In the genomic region with DNA sequence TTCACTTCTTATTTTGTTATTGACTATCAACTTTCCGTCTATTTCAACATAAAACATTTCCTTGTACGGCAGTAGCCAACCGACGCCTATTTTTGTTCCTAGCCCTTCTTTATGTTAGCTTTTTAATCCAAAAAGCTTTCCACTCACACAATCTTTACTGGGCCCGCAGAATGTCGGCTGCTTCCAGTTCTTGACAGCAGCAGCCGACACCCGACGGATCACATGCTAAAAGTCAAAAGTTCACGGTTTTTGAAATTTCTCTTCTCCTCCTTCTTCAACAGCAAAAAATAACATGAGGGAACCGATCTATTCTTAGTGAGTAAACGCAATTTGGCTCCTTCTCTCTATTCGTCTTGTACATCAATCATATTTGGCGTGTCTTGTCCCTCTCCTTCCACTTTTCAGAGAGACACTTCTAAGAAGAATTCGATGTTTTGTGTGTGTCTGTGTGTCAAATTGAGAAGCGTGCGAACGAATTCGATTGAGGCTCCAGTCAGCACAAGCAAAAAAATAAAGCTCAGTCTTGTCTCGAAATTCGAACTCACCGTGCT, we compare ENCODE assay signal across 3 worm cellular contexts.
TF ChIP-seq lines count a peak whose summit lies in the region.

No protein-coding gene starts in this region.

TF ChIP-seq in whole organism, L1 larva, 84 proteins besides CTCF, POLR2A, EP300 and RAD21 (continued from another document):
- TF ChIP-seq egl-27 (tag; optimal IDR thresholded peaks at IDR 0.05; lab: Kevin White, UChicago): no peak
- TF ChIP-seq nhr-77 (tag; optimal IDR thresholded peaks at IDR 0.05; lab: Kevin White, UChicago): no peak
- no peak for TF ChIP-seq efl-1 (optimal IDR thresholded peaks at IDR 0.05; lab: Kevin White, UChicago)
- no peak for TF ChIP-seq efl-1 (GFP tag; optimal IDR thresholded peaks at IDR 0.05 in 1 of 2; lab: Kevin White, UChicago)
- no peak for TF ChIP-seq unc-30 (tag; optimal IDR thresholded peaks at IDR 0.05; lab: Kevin White, UChicago)

TF ChIP-seq in whole organism, L2 larva, 48 proteins besides CTCF, POLR2A, EP300 and RAD21 (continued from another document):
- TF ChIP-seq ztf-4 (tag; optimal IDR thresholded peaks at IDR 0.05; lab: Kevin White, UChicago): peak; percentile 2
- peak; percentile 91 for TF ChIP-seq snpc-4 (tag; optimal IDR thresholded peaks at IDR 0.05; lab: Kevin White, UChicago)
- peak; percentile 38 for TF ChIP-seq lin-13 (GFP tag; optimal IDR thresholded peaks at IDR 0.05; lab: Kevin White, UChicago)
- no peak for TF ChIP-seq ceh-16 (tag; optimal IDR thresholded peaks at IDR 0.05; lab: Kevin White, UChicago)
- TF ChIP-seq alr-1 (tag; optimal IDR thresholded peaks at IDR 0.05; lab: Kevin White, UChicago): no peak
- peak in 1 of 2 experiments; percentile 12 for TF ChIP-seq mdl-1 (tag; optimal IDR thresholded peaks at IDR 0.05; lab: Kevin White, UChicago)

TF ChIP-seq in whole organism, L4 larva, 104 proteins besides CTCF, POLR2A, EP300 and RAD21 (continued from another document):
- TF ChIP-seq ama-1 (optimal IDR thresholded peaks at IDR 0.05; lab: Kevin White, UChicago) (no peak), dpl-1 (GFP tag; optimal IDR thresholded peaks at IDR 0.05; lab: Kevin White, UChicago) (no peak), hif-1 (tag; optimal IDR thresholded peaks at IDR 0.05; lab: Kevin White, UChicago) (peak in 1 of 2 experiments; percentile 12), fkh-10 (GFP tag; optimal IDR thresholded peaks at IDR 0.05; lab: Kevin White, UChicago) (peak; percentile 70), ces-1 (GFP tag; optimal IDR thresholded peaks at IDR 0.05; lab: Kevin White, UChicago) (peak; percentile 88), mep-1 (tag; optimal IDR thresholded peaks at IDR 0.05; lab: Kevin White, UChicago) (peak; percentile 3), ctbp-1 (GFP tag; IDR thresholded peaks at IDR 0.05; lab: Robert Waterston, UW) (0 out of 2 replicates have a peak, but pooled peaks have one; percentile 36), nhr-25 (tag; optimal IDR thresholded peaks at IDR 0.05; lab: Kevin White, UChicago; ENCODE audit: borderline replicate concordance, insufficient read depth) (no peak), vab-7 (GFP tag; IDR thresholded peaks at IDR 0.05; lab: Robert Waterston, UW) (0 out of 2 replicates have a peak, but pooled peaks have one; percentile 15), nhr-28 (tag; optimal IDR thresholded peaks at IDR 0.05; lab: Kevin White, UChicago) (no peak), T26A8.4 (GFP tag; IDR thresholded peaks at IDR 0.05; lab: Robert Waterston, UW) (no peak), madf-9 (GFP tag; conservative IDR thresholded peaks at IDR 0.05; lab: Robert Waterston, UW) (no peak), ztf-11 (tag; optimal IDR thresholded peaks at IDR 0.05; lab: Kevin White, UChicago) (no peak)
